Fruit fly (Drosophila melanogaster): ENCODE results near the gene CG13850.

Gene CG13850

DNA sequence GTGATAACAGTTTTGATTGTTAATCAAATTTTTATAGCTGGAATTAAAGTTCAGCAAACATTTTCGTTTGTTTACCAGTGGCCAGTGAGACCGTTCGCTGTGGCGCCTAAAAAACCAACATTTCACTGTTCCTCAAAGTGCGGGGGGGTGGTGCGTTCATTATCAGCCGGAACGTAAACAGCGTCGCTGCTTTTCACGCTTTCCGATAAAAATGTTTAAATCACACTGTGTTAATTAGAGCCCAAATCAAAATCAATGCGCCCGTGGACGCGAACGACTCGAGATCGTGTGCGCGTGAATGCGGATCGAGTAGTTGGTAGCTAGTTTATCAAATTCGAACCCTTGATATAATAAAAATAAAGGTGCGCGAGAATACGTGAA, 37.1 kb upstream of the CG13850 start, which contains the start of gene CG34376 (continued):
- TF ChIP-seq CG32006 (GFP tag; optimal IDR thresholded peaks at IDR 0.05), result peak; percentile 55

DNA sequence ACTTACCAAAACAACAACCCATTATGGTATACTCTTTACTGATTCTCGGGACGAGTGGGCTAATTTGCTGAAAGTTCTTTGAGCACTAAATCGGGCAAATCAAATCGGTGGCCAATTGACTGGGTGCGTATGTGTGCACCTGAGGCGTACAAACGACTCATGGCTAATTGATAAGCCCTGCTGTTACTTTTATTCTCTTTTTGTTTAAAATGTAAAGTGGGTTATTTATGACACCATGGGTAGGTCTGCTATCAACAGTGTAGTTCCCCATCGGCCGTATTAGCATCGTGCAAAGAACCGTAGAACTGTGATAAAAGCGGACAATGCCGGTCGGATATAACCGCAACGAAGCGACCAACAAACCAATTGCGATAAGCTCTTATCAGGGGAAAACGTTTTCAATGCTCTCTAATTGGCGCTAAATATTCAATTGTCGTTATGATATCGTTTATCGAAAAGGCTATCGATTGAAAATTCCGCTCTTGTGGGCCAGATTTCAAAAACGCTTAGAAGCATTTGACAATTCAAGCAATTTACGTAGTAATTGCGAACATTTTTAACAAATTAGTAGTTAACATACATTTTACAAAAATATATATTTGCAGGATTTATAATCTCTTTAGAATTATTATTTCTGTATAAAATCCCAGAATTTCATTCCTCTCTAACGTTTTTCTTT, 36.6 kb upstream of the CG13850 start, which contains the start of gene CG34288:
TSS of gene CG34288 (minus strand) at position 69 of the 679 bp plus-strand sequence.
- peak; percentile 75 for TF ChIP-seq CG15336 (GFP tag; IDR thresholded peaks at IDR 0.05)
- TF ChIP-seq svp (GFP tag), result no peak
- TF ChIP-seq CG3032 (tag; optimal IDR thresholded peaks at IDR 0.05), result no peak
- no peak for TF ChIP-seq net (GFP tag; optimal IDR thresholded peaks at IDR 0.05)
- TF ChIP-seq spab (GFP tag; optimal IDR thresholded peaks at IDR 0.05), result no peak
- no peak for TF ChIP-seq CG34406 (GFP tag; optimal IDR thresholded peaks at IDR 0.05)
- TF ChIP-seq CG31627 (GFP tag; optimal IDR thresholded peaks at IDR 0.05), result peak; percentile 19
- peak; percentile 21 for TF ChIP-seq Eip93F (GFP tag; optimal IDR thresholded peaks at IDR 0.05)
- no peak for TF ChIP-seq CG11294 (GFP tag; IDR thresholded peaks at IDR 0.05)
- peak; percentile 2 for TF ChIP-seq Blimp-1 (GFP tag; optimal IDR thresholded peaks at IDR 0.05)
- no peak for TF ChIP-seq CG1621 (tag; optimal IDR thresholded peaks at IDR 0.05)
- no peak for TF ChIP-seq Sox15 (GFP tag; optimal IDR thresholded peaks at IDR 0.05)
- TF ChIP-seq Ets96B (tag; optimal IDR thresholded peaks at IDR 0.05), result no peak
- TF ChIP-seq CG6163 (GFP tag; IDR thresholded peaks at IDR 0.05), result no peak
- TF ChIP-seq acj6 (GFP tag; optimal IDR thresholded peaks at IDR 0.05), result peak; percentile 31
- peak; percentile 32 for TF ChIP-seq lz (GFP tag; optimal IDR thresholded peaks at IDR 0.05)
- no peak for TF ChIP-seq Met (GFP tag; optimal IDR thresholded peaks at IDR 0.05)
- no peak for TF ChIP-seq achi (GFP tag; optimal IDR thresholded peaks at IDR 0.05)
- no peak for TF ChIP-seq fd85E (GFP tag; optimal IDR thresholded peaks at IDR 0.05)
- TF ChIP-seq pdm3 (GFP tag; optimal IDR thresholded peaks at IDR 0.05), result no peak
- TF ChIP-seq CG10669 (GFP tag; optimal IDR thresholded peaks at IDR 0.05), result no peak
- no peak for TF ChIP-seq cyc (GFP tag; optimal IDR thresholded peaks at IDR 0.05)
- no peak for TF ChIP-seq Gug (GFP tag; IDR thresholded peaks at IDR 0.05)
- TF ChIP-seq esn (GFP tag; optimal IDR thresholded peaks at IDR 0.05), result peak; percentile 35

DNA sequence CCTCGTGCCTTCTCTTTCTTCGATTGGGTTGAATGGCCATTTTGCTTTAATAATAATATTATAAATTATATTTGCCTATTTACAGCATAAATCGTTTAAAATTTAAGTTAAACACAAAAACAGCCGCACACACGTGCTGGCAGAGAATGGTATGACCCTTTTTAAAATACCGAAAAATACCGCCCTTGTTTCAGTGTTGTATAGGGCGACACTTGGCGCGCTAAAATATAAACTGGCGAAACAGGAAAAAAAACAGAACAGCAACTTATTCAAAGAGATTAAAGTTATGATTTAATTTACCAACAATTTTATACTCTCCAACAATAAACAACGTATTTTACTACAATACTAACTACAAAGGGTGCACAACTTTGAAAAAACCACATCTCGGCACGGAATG, 35.8 kb upstream of the CG13850 start, which contains the start of gene CG12499:
TSS of gene CG12499 (minus strand) at position 95 of the 400 bp plus-strand sequence.
- TF ChIP-seq dac (GFP tag; optimal IDR thresholded peaks at IDR 0.05) (no peak), CG9139 (GFP tag; optimal IDR thresholded peaks at IDR 0.05) (no peak), CG6276 (GFP tag; optimal IDR thresholded peaks at IDR 0.05) (no peak), Gug (GFP tag; IDR thresholded peaks at IDR 0.05) (no peak), CG31627 (GFP tag; optimal IDR thresholded peaks at IDR 0.05) (no peak), CG6163 (GFP tag; IDR thresholded peaks at IDR 0.05) (no peak), CG6854 (GFP tag; optimal IDR thresholded peaks at IDR 0.05) (no peak), CG7368 (GFP tag; optimal IDR thresholded peaks at IDR 0.05) (no peak), Ets96B (tag; optimal IDR thresholded peaks at IDR 0.05) (no peak), CG10669 (GFP tag; optimal IDR thresholded peaks at IDR 0.05) (no peak), fd59A (GFP tag; optimal IDR thresholded peaks at IDR 0.05) (no peak), Eip75B (GFP tag; optimal IDR thresholded peaks at IDR 0.05) (no peak), dsx (GFP tag; optimal IDR thresholded peaks at IDR 0.05; ENCODE audit: poor library complexity, severe bottlenecking) (no peak), esn (GFP tag; optimal IDR thresholded peaks at IDR 0.05) (no peak), CG8632 (GFP tag; optimal IDR thresholded peaks at IDR 0.05) (no peak), Lpt (GFP tag; optimal IDR thresholded peaks at IDR 0.05) (no peak), Hr38 (GFP tag; optimal IDR thresholded peaks at IDR 0.05) (no peak), Ets21C (GFP tag; optimal IDR thresholded peaks at IDR 0.05) (no peak), Hr39 (GFP tag; optimal IDR thresholded peaks at IDR 0.05) (no peak), CG6792 (GFP tag; optimal IDR thresholded peaks at IDR 0.05) (no peak)

All from whole organism, prepupa.